Fruit fly (Drosophila melanogaster) whole organism, prepupa: ENCODE measurements around the gene RpL34a.

Experiments
- Blimp-1 ChIP-seq: fragments of 200-800 bp; sonication (Bioruptor generic); optimal IDR thresholded peaks from 3 replicates; lab custom pipeline; 2017; ENCODE audit warnings: missing biosample characterization, missing genetic modification characterization, mild to moderate bottlenecking, moderate library complexity, missing genetic modification reagents
- CG10631 ChIP-seq: fragments of 200-800 bp; sonication (Bioruptor generic); optimal IDR thresholded peaks from 2 replicates; lab custom pipeline; 2016; ENCODE audit warnings: missing biosample characterization, missing genetic modification characterization
- CG10669 ChIP-seq: fragments of 200-800 bp; sonication (Bioruptor generic); optimal IDR thresholded peaks from 3 replicates; lab custom pipeline; 2018; ENCODE audit warnings: missing biosample characterization, mild to moderate bottlenecking, missing genetic modification characterization, moderate library complexity
- CG11762 ChIP-seq: fragments of 200-800 bp; sonication (Bioruptor generic); optimal IDR thresholded peaks from 3 replicates; lab custom pipeline; 2016; ENCODE audit warnings: missing biosample characterization, missing genetic modification characterization; ENCODE audit not compliant: insufficient read depth
- CG11902 ChIP-seq: fragments of 200-800 bp; sonication (Bioruptor generic); optimal IDR thresholded peaks from 3 replicates; lab custom pipeline; 2016; ENCODE audit warnings: missing biosample characterization, missing genetic modification characterization
- CG15336 ChIP-seq: fragments of 200-800 bp; sonication (Bioruptor generic); IDR thresholded peaks from 2 replicates; pipeline ENCODE4 v1.3.6; 2022; ENCODE audit warnings: missing biosample characterization, missing genetic modification characterization
- CG16779 ChIP-seq: fragments of 200-800 bp; sonication (Bioruptor generic); optimal IDR thresholded peaks from 3 replicates; lab custom pipeline; 2017; ENCODE audit warnings: missing biosample characterization, mild to moderate bottlenecking, missing genetic modification characterization
- CG32006 ChIP-seq: fragments of 200-800 bp; sonication (Bioruptor generic); optimal IDR thresholded peaks from 3 replicates; lab custom pipeline; 2017; ENCODE audit warnings: missing biosample characterization, mild to moderate bottlenecking, missing genetic modification characterization
- CG3919 ChIP-seq: fragments of 200-800 bp; sonication (Bioruptor generic); optimal IDR thresholded peaks from 3 replicates; lab custom pipeline; 2016; ENCODE audit warnings: missing biosample characterization, missing genetic modification characterization
- CG4318 ChIP-seq: fragments of 200-800 bp; sonication (Bioruptor generic); optimal IDR thresholded peaks from 3 replicates; lab custom pipeline; 2017; ENCODE audit warnings: missing biosample characterization, mild to moderate bottlenecking, missing genetic modification characterization
- CG6163 ChIP-seq: fragments of 200-800 bp; sonication (Bioruptor generic); IDR thresholded peaks from 3 replicates; pipeline ENCODE4 v1.3.6; 2022; ENCODE audit warnings: missing biosample characterization, missing genetic modification characterization
- CG6276 ChIP-seq: fragments of 200-800 bp; sonication (Bioruptor generic); optimal IDR thresholded peaks from 2 replicates; lab custom pipeline; 2017; ENCODE audit warnings: missing biosample characterization, mild to moderate bottlenecking, missing genetic modification characterization
- CG6808 ChIP-seq: fragments of 200-800 bp; sonication (Bioruptor generic); optimal IDR thresholded peaks from 3 replicates; lab custom pipeline; 2017; ENCODE audit warnings: missing biosample characterization, missing genetic modification characterization, mild to moderate bottlenecking, moderate library complexity, missing genetic modification reagents
- CG6854 ChIP-seq: fragments of 200-800 bp; sonication (Bioruptor generic); optimal IDR thresholded peaks from 2 replicates; lab custom pipeline; 2017; ENCODE audit warnings: missing biosample characterization, mild to moderate bottlenecking, missing genetic modification characterization
- CG7368 ChIP-seq: fragments of 200-800 bp; sonication (Bioruptor generic); optimal IDR thresholded peaks from 3 replicates; lab custom pipeline; 2016; ENCODE audit warnings: missing biosample characterization, missing genetic modification characterization
- CG8319 ChIP-seq: fragments of 200-800 bp; sonication (Bioruptor generic); optimal IDR thresholded peaks from 3 replicates; lab custom pipeline; 2016; ENCODE audit warnings: missing biosample characterization, missing genetic modification characterization
- CG9139 ChIP-seq: fragments of 200-800 bp; sonication (Bioruptor generic); optimal IDR thresholded peaks from 3 replicates; lab custom pipeline; 2017; ENCODE audit warnings: missing biosample characterization, mild to moderate bottlenecking, missing genetic modification characterization
- Eip78C ChIP-seq: fragments of 200-800 bp; sonication (Bioruptor generic); peaks from one replicate; lab custom pipeline; 2016; ENCODE audit warnings: missing biosample characterization, missing genetic modification characterization
- Eip93F ChIP-seq: fragments of 200-800 bp; sonication (Bioruptor generic); optimal IDR thresholded peaks from 2 replicates; lab custom pipeline; 2016; ENCODE audit warnings: missing biosample characterization, mild to moderate bottlenecking, missing genetic modification characterization
- Ets21C ChIP-seq: fragments of 200-800 bp; sonication (Bioruptor generic); optimal IDR thresholded peaks from 3 replicates; lab custom pipeline; 2016; ENCODE audit warnings: missing biosample characterization, missing genetic modification characterization
- Ets96B ChIP-seq: fragments of 200-800 bp; optimal IDR thresholded peaks from 2 replicates; lab custom pipeline; 2019; ENCODE audit warnings: missing biosample characterization, mild to moderate bottlenecking, missing genetic modification characterization, moderate library complexity
- Hr39 ChIP-seq: fragments of 200-800 bp; sonication (Bioruptor generic); optimal IDR thresholded peaks from 2 replicates; lab custom pipeline; 2016; ENCODE audit warnings: missing biosample characterization, missing genetic modification characterization
- Hr4 ChIP-seq: fragments of 200-800 bp; sonication (Bioruptor generic); optimal IDR thresholded peaks from 3 replicates; lab custom pipeline; 2016; ENCODE audit warnings: missing biosample characterization, missing genetic modification characterization
- OdsH ChIP-seq: fragments of 200-800 bp; sonication (Bioruptor generic); optimal IDR thresholded peaks from 3 replicates; lab custom pipeline; 2016; ENCODE audit warnings: missing biosample characterization, missing genetic modification characterization
- Sox14 ChIP-seq: fragments of 200-800 bp; sonication (Bioruptor generic); optimal IDR thresholded peaks from 3 replicates; lab custom pipeline; 2016; ENCODE audit warnings: missing biosample characterization, missing genetic modification characterization
- Sox15 ChIP-seq: fragments of 200-800 bp; sonication (Bioruptor generic); optimal IDR thresholded peaks from 3 replicates; lab custom pipeline; 2016; ENCODE audit warnings: missing biosample characterization, missing genetic modification characterization
- acj6 ChIP-seq: fragments of 200-800 bp; sonication (Bioruptor generic); optimal IDR thresholded peaks from 3 replicates; lab custom pipeline; 2016; ENCODE audit warnings: missing biosample characterization, missing genetic modification characterization
- cyc ChIP-seq: fragments of 200-800 bp; sonication (Bioruptor generic); optimal IDR thresholded peaks from 3 replicates; lab custom pipeline; 2016; ENCODE audit warnings: missing biosample characterization, missing genetic modification characterization
- dsx ChIP-seq: fragments of 200-800 bp; optimal IDR thresholded peaks from 3 replicates; lab custom pipeline; 2019; ENCODE audit warnings: missing biosample characterization, mild to moderate bottlenecking, missing genetic modification characterization, moderate library complexity; ENCODE audit not compliant: poor library complexity, severe bottlenecking
- eg ChIP-seq: fragments of 200-800 bp; sonication (Bioruptor generic); IDR thresholded peaks from 3 replicates; pipeline ENCODE4 v1.3.6; 2022; ENCODE audit warnings: missing biosample characterization, missing genetic modification characterization
- esn ChIP-seq: fragments of 200-800 bp; sonication (Bioruptor generic); optimal IDR thresholded peaks from 2 replicates; lab custom pipeline; 2016; ENCODE audit warnings: missing biosample characterization, mild to moderate bottlenecking, missing genetic modification characterization, moderate library complexity
- fd59A ChIP-seq: fragments of 200-800 bp; sonication (Bioruptor generic); optimal IDR thresholded peaks from 2 replicates; lab custom pipeline; 2017; ENCODE audit warnings: missing biosample characterization, mild to moderate bottlenecking, missing genetic modification characterization, missing genetic modification reagents
- fd85E ChIP-seq: fragments of 200-800 bp; sonication (Bioruptor generic); optimal IDR thresholded peaks from 3 replicates; lab custom pipeline; 2016; ENCODE audit warnings: missing biosample characterization, missing genetic modification characterization
- fkh ChIP-seq: fragments of 200-800 bp; sonication (Bioruptor generic); optimal IDR thresholded peaks from 3 replicates; lab custom pipeline; 2017; ENCODE audit warnings: missing biosample characterization, mild to moderate bottlenecking, missing genetic modification characterization, moderate library complexity
- lz ChIP-seq: fragments of 200-800 bp; sonication (Bioruptor generic); optimal IDR thresholded peaks from 3 replicates; lab custom pipeline; 2016; ENCODE audit warnings: missing biosample characterization, missing genetic modification characterization
- net ChIP-seq: fragments of 200-800 bp; sonication (Bioruptor generic); optimal IDR thresholded peaks from 3 replicates; lab custom pipeline; 2016; ENCODE audit warnings: missing biosample characterization, missing genetic modification characterization
- pdm3 ChIP-seq: fragments of 200-800 bp; sonication (Bioruptor generic); optimal IDR thresholded peaks from 3 replicates; lab custom pipeline; 2016; ENCODE audit warnings: missing biosample characterization, missing genetic modification characterization
- ss ChIP-seq, 2 experiments: fragments of 200-800 bp; sonication (Bioruptor generic); optimal IDR thresholded peaks; 2 replicates in 1 of 2; 3 replicates in 1 of 2; lab custom pipeline; 2017 to 2018; ENCODE audit warnings: mild to moderate bottlenecking in 2 of 2, missing biosample characterization in 2 of 2, missing genetic modification characterization in 2 of 2, moderate library complexity in 1 of 2

The RpL34a gene

dm6 chr3R:26068135-26068534 is 9.1 kb upstream of the RpL34a start (continued):
- TF ChIP-seq ss (GFP tag; optimal IDR thresholded peaks at IDR 0.05; lab: Kevin White, UChicago) (peak; percentile 0 to 10), Hr39 (GFP tag; lab: Kevin White, UChicago) (peak; percentile 8), Blimp-1 (GFP tag; lab: Kevin White, UChicago) (no peak), Eip78C (peak; percentile 88), CG6276 (GFP tag; lab: Kevin White, UChicago) (no peak), Ets21C (no peak), CG6854 (no peak), pdm3 (peak; percentile 42), CG7368 (GFP tag; lab: Kevin White, UChicago) (peak; percentile 18), CG4318 (GFP tag; lab: Kevin White, UChicago) (no peak), CG15336 (GFP tag; lab: Robert Waterston, UW) (0 out of 2 replicates have a peak, but pooled peaks have one; percentile 34), eg (GFP tag; lab: Robert Waterston, UW) (no peak), CG6808 (GFP tag; lab: Kevin White, UChicago) (peak; percentile 42), dsx (peak; percentile 42), CG3919 (GFP tag; lab: Kevin White, UChicago) (peak; percentile 54), CG10669 (peak; percentile 15), Eip93F (no peak), fkh (GFP tag; lab: Kevin White, UChicago) (no peak), CG16779 (tag; lab: Kevin White, UChicago) (no peak)

dm6 chr3R:26064708-26065107 is 5.6 kb upstream of the RpL34a start:
- no peak for TF ChIP-seq fd59A (GFP tag; lab: Kevin White, UChicago)

- TF ChIP-seq CG7368 (GFP tag; lab: Kevin White, UChicago) = no peak
- TF ChIP-seq dsx = no peak
Measured at dm6 chr3R:26062911-26063310, 3.8 kb upstream of the RpL34a start, which contains the start of gene CG14551. Gene CG14551 (minus strand): TSS chr3R:26063011.

- TF ChIP-seq CG16779 (tag; lab: Kevin White, UChicago) (no peak), Eip78C (peak; percentile 2), CG8319 (GFP tag; lab: Kevin White, UChicago) (no peak), lz (GFP tag; lab: Kevin White, UChicago) (no peak)
- TF ChIP-seq, all 60 proteins: peak for 1
Measured at dm6 chr3R:26058066-26058465, 1.0 kb downstream of the RpL34a start, which contains the start of the genes PIG-P and Tcs6. Gene PIG-P (minus strand): TSS chr3R:26058223. Gene Tcs6 (minus strand): TSS chr3R:26058223.

- TF ChIP-seq CG6854 (peak; percentile 15), esn (peak; percentile 26), CG6163 (GFP tag; lab: Robert Waterston, UW) (0 out of 3 replicates have a peak, but pooled peaks have one; percentile 23), lz (GFP tag; lab: Kevin White, UChicago) (peak; percentile 9), CG11762 (GFP tag; lab: Kevin White, UChicago) (no peak)
- TF ChIP-seq, all 60 proteins: peak for 4
Measured at dm6 chr3R:26056381-26056780, 2.7 kb downstream of the RpL34a start, which contains the start of the genes Sld5 and CG14543. Gene Sld5 (minus strand): TSS chr3R:26056547. Gene CG14543 (plus strand): TSS chr3R:26056630.

- peak; percentile 70 for TF ChIP-seq eg (GFP tag; lab: Robert Waterston, UW)
- TF ChIP-seq Hr4 (GFP tag; lab: Kevin White, UChicago) = no peak
- TF ChIP-seq Eip93F = no peak
- no peak for TF ChIP-seq CG11902
- TF ChIP-seq dsx = peak; percentile 35
- TF ChIP-seq CG10631 (GFP tag; lab: Kevin White, UChicago) = peak; percentile 19
- peak; percentile 54 for TF ChIP-seq fd85E
- no peak for TF ChIP-seq Sox15
- no peak for TF ChIP-seq CG10669
- TF ChIP-seq CG9139 (GFP tag; lab: Kevin White, UChicago) = no peak
- TF ChIP-seq Ets96B (tag; lab: Kevin White, UChicago) = peak; percentile 1
- peak; percentile 63 for TF ChIP-seq OdsH
- TF ChIP-seq Hr39 (GFP tag; lab: Kevin White, UChicago) = peak; percentile 22
- no peak for TF ChIP-seq CG6276 (GFP tag; lab: Kevin White, UChicago)
- TF ChIP-seq fkh (GFP tag; lab: Kevin White, UChicago) = peak; percentile 65
- TF ChIP-seq CG6163 (GFP tag; lab: Robert Waterston, UW) = peak; percentile 81
- peak; percentile 59 for TF ChIP-seq acj6
- TF ChIP-seq Blimp-1 (GFP tag; lab: Kevin White, UChicago) = no peak
- peak; percentile 93 for TF ChIP-seq CG6854
- TF ChIP-seq CG15336 (GFP tag; lab: Robert Waterston, UW) = peak; percentile 40; the same call in 1 of the 2 replicates
- TF ChIP-seq CG8319 (GFP tag; lab: Kevin White, UChicago) = peak; percentile 25
- peak; percentile 84 for TF ChIP-seq esn
- TF ChIP-seq cyc (GFP tag; lab: Kevin White, UChicago) = peak; percentile 63
- TF ChIP-seq net (GFP tag; lab: Kevin White, UChicago) = peak; percentile 78
- peak; percentile 2 for TF ChIP-seq CG32006
- TF ChIP-seq Sox14 (GFP tag; lab: Kevin White, UChicago) = peak; percentile 44
Measured at dm6 chr3R:26055214-26055632, 3.8 kb downstream of the RpL34a start, which contains the start of gene Cmpk. Gene Cmpk (minus strand): TSS chr3R:26055438.
